Fruit fly (Drosophila melanogaster) whole organism, embryonic: ENCODE measurements around the gene CG17666.

Experiments used
- Adf1 ChIP-seq: fragments of 200-800 bp; sonication (Bioruptor generic); IDR thresholded peaks from 2 replicates; pipeline ENCODE4 v1.3.6; 2022; ENCODE audit warnings: missing biosample characterization, missing genetic modification characterization
- B-H1 ChIP-seq: fragments of 200-800 bp; sonication (Bioruptor generic); IDR thresholded peaks from 3 replicates; pipeline ENCODE4 v1.3.6; 2022; ENCODE audit warnings: missing biosample characterization, missing genetic modification characterization
- CG10979 ChIP-seq: fragments of 200-800 bp; sonication (Bioruptor generic); optimal IDR thresholded peaks from 2 replicates; lab custom pipeline; 2018; ENCODE audit warnings: missing biosample characterization, mild to moderate bottlenecking, missing genetic modification characterization, moderate library complexity
- CG11085 ChIP-seq: fragments of 200-800 bp; sonication (Bioruptor generic); IDR thresholded peaks from 2 replicates; pipeline ENCODE4 v1.3.6; 2022; ENCODE audit warnings: missing biosample characterization, missing genetic modification characterization
- CG12071 ChIP-seq: fragments of 200-800 bp; sonication (Bioruptor generic); optimal IDR thresholded peaks from 3 replicates; lab custom pipeline; 2018; ENCODE audit warnings: missing biosample characterization, mild to moderate bottlenecking, missing genetic modification characterization
- CG12219 ChIP-seq: fragments of 200-800 bp; sonication (Bioruptor generic); optimal IDR thresholded peaks from 3 replicates; lab custom pipeline; 2018; ENCODE audit warnings: missing biosample characterization, mild to moderate bottlenecking, missing genetic modification characterization
- CG13624 ChIP-seq: fragments of 200-800 bp; sonication (Bioruptor generic); optimal IDR thresholded peaks from 2 replicates; lab custom pipeline; 2016; ENCODE audit warnings: missing biosample characterization, missing genetic modification characterization
- CG15269 ChIP-seq: fragments of 200-800 bp; sonication (Bioruptor generic); optimal IDR thresholded peaks from 2 replicates; lab custom pipeline; 2018; ENCODE audit warnings: missing biosample characterization, mild to moderate bottlenecking, missing genetic modification characterization, moderate library complexity
- CG15514 ChIP-seq: fragments of 200-800 bp; sonication (Bioruptor generic); optimal IDR thresholded peaks from 3 replicates; lab custom pipeline; 2017; ENCODE audit warnings: missing biosample characterization, missing genetic modification characterization, mild to moderate bottlenecking, moderate library complexity, missing genetic modification reagents
- CG15601 ChIP-seq: fragments of 200-800 bp; sonication (Bioruptor generic); optimal IDR thresholded peaks from 3 replicates; lab custom pipeline; 2019; ENCODE audit warnings: missing biosample characterization, mild to moderate bottlenecking, missing genetic modification characterization, moderate library complexity
- CG17186 ChIP-seq: fragments of 200-800 bp; sonication (Bioruptor generic); optimal IDR thresholded peaks from 3 replicates; lab custom pipeline; 2017; ENCODE audit warnings: missing biosample characterization, missing genetic modification reagents, missing genetic modification characterization
- CG17385 ChIP-seq: fragments of 200-800 bp; sonication (Bioruptor generic); optimal IDR thresholded peaks from 3 replicates; lab custom pipeline; 2018; ENCODE audit warnings: missing biosample characterization, mild to moderate bottlenecking, missing genetic modification characterization
- CG17802 ChIP-seq: fragments of 200-800 bp; sonication (Bioruptor generic); optimal IDR thresholded peaks from 2 replicates; lab custom pipeline; 2018; ENCODE audit warnings: missing biosample characterization, mild to moderate bottlenecking, missing genetic modification characterization, moderate library complexity
- CG17829 ChIP-seq: fragments of 200-800 bp; optimal IDR thresholded peaks from 2 replicates; lab custom pipeline; 2019; ENCODE audit warnings: missing biosample characterization, mild to moderate bottlenecking, missing genetic modification characterization, moderate library complexity
- CG2116 ChIP-seq: fragments of 200-800 bp; sonication (Bioruptor generic); optimal IDR thresholded peaks from 3 replicates; lab custom pipeline; 2018; ENCODE audit warnings: missing biosample characterization, mild to moderate bottlenecking, missing genetic modification characterization
- CG2889 ChIP-seq: fragments of 200-800 bp; sonication (Bioruptor generic); IDR thresholded peaks from 3 replicates; pipeline ENCODE4 v1.3.6; 2022; ENCODE audit warnings: missing biosample characterization, missing genetic modification characterization
- CG3726 ChIP-seq: fragments of 200-800 bp; sonication (Bioruptor generic); IDR thresholded peaks from 3 replicates; pipeline ENCODE4, ENCODE4 v1.3.6; 2022; ENCODE audit warnings: missing biosample characterization, missing genetic modification characterization
- CG3847 ChIP-seq: fragments of 200-800 bp; sonication (Bioruptor generic); IDR thresholded peaks from 2 replicates; pipeline ENCODE4 v1.3.6; 2022; ENCODE audit warnings: missing biosample characterization, missing genetic modification characterization
- CG4404 ChIP-seq: fragments of 200-800 bp; sonication (Bioruptor generic); IDR thresholded peaks from 2 replicates; pipeline ENCODE4 v1.3.6; 2022; ENCODE audit warnings: missing biosample characterization, missing genetic modification characterization
- CG4820 ChIP-seq: fragments of 200-800 bp; sonication (Bioruptor generic); optimal IDR thresholded peaks from 3 replicates; lab custom pipeline; 2016; ENCODE audit warnings: missing biosample characterization, missing genetic modification characterization
- Doc3 ChIP-seq: fragments of 200-800 bp; sonication (Bioruptor generic); IDR thresholded peaks from 3 replicates; pipeline ENCODE4 v1.3.6; 2022; ENCODE audit warnings: missing biosample characterization, missing genetic modification characterization; ENCODE audit not compliant: partially characterized antibody
- Hmr ChIP-seq: fragments of 200-800 bp; sonication (Bioruptor generic); optimal IDR thresholded peaks from 3 replicates; lab custom pipeline; 2017; ENCODE audit warnings: mild to moderate bottlenecking, missing biosample characterization, missing genetic modification reagents, missing genetic modification characterization
- Kr ChIP-seq: fragments of 200-800 bp; sonication (Bioruptor generic); optimal IDR thresholded peaks from 2 replicates; lab custom pipeline; 2017; ENCODE audit warnings: missing biosample characterization, mild to moderate bottlenecking, missing genetic modification characterization
- Meics ChIP-seq: fragments of 200-800 bp; sonication (Bioruptor generic); optimal IDR thresholded peaks from 2 replicates; lab custom pipeline; 2017; ENCODE audit warnings: missing biosample characterization, mild to moderate bottlenecking, missing genetic modification characterization
- Rx ChIP-seq: fragments of 200-800 bp; sonication (Bioruptor generic); IDR thresholded peaks from 2 replicates; pipeline ENCODE4 v1.3.6; 2022; ENCODE audit warnings: missing biosample characterization, missing genetic modification characterization
- Side ChIP-seq: fragments of 200-800 bp; sonication (Bioruptor generic); optimal IDR thresholded peaks from 2 replicates; lab custom pipeline; 2016; ENCODE audit warnings: missing biosample characterization, missing genetic modification characterization
- Ssrp ChIP-seq: fragments of 200-800 bp; sonication (Bioruptor generic); optimal IDR thresholded peaks from 2 replicates; lab custom pipeline; 2018; ENCODE audit warnings: missing biosample characterization, mild to moderate bottlenecking, missing genetic modification characterization, moderate library complexity
- bigmax ChIP-seq: fragments of 200-800 bp; sonication (Bioruptor generic); optimal IDR thresholded peaks from 2 replicates; lab custom pipeline; 2018; ENCODE audit warnings: missing biosample characterization, mild to moderate bottlenecking, missing genetic modification characterization
- dm ChIP-seq: fragments of 200-800 bp; sonication (Bioruptor generic); optimal IDR thresholded peaks from 3 replicates; lab custom pipeline; 2016; ENCODE audit warnings: missing biosample characterization, missing genetic modification characterization
- eve ChIP-seq, 2 experiments: fragments of >200 bp; optimal IDR thresholded peaks; 2 replicates each; lab custom pipeline; 2017; ENCODE audit warnings: missing biosample characterization in 2 of 2, missing genetic modification characterization in 2 of 2
- eyg ChIP-seq: fragments of 200-800 bp; sonication (Bioruptor generic); optimal IDR thresholded peaks from 3 replicates; lab custom pipeline; 2016; ENCODE audit warnings: missing biosample characterization, missing genetic modification characterization
- fd96Cb ChIP-seq: fragments of 200-800 bp; sonication (Bioruptor generic); optimal IDR thresholded peaks from 2 replicates; lab custom pipeline; 2018; ENCODE audit warnings: missing biosample characterization, mild to moderate bottlenecking, missing genetic modification characterization, moderate library complexity
- hb ChIP-seq: fragments of 200-800 bp; sonication (Bioruptor generic); IDR thresholded peaks from 3 replicates; pipeline ENCODE4 v1.3.6; 2022; ENCODE audit warnings: missing biosample characterization, missing genetic modification characterization; ENCODE audit not compliant: partially characterized antibody
- kah ChIP-seq: fragments of 200-800 bp; sonication (Bioruptor generic); optimal IDR thresholded peaks from 2 replicates; lab custom pipeline; 2018; ENCODE audit warnings: missing biosample characterization, mild to moderate bottlenecking, missing genetic modification characterization
- lbe ChIP-seq: fragments of 200-800 bp; sonication (Bioruptor generic); optimal IDR thresholded peaks from 2 replicates; lab custom pipeline; 2016; ENCODE audit warnings: missing biosample characterization, mild to moderate bottlenecking, missing genetic modification characterization
- oc ChIP-seq: fragments of 200-800 bp; sonication (Bioruptor generic); optimal IDR thresholded peaks from 2 replicates; lab custom pipeline; 2018; ENCODE audit warnings: missing biosample characterization, mild to moderate bottlenecking, missing genetic modification characterization, moderate library complexity
- pb ChIP-seq: fragments of 200-800 bp; sonication (Bioruptor generic); optimal IDR thresholded peaks from 3 replicates; lab custom pipeline; 2016; ENCODE audit warnings: missing biosample characterization, missing genetic modification characterization
- phol ChIP-seq: fragments of 200-800 bp; sonication (Bioruptor generic); optimal IDR thresholded peaks from 3 replicates; lab custom pipeline; 2018; ENCODE audit warnings: missing biosample characterization, mild to moderate bottlenecking, missing genetic modification characterization, moderate library complexity
- pita ChIP-seq: fragments of 200-800 bp; sonication (Bioruptor generic); optimal IDR thresholded peaks from 2 replicates; lab custom pipeline; 2017; ENCODE audit warnings: missing biosample characterization, mild to moderate bottlenecking, missing genetic modification characterization
- run ChIP-seq: fragments of 200-800 bp; sonication (Bioruptor generic); optimal IDR thresholded peaks from 3 replicates; lab custom pipeline; 2018; ENCODE audit warnings: missing biosample characterization, mild to moderate bottlenecking, missing genetic modification characterization
- salm ChIP-seq: fragments of 200-800 bp; sonication (Bioruptor generic); optimal IDR thresholded peaks from 2 replicates; lab custom pipeline; 2018; ENCODE audit warnings: missing biosample characterization, mild to moderate bottlenecking, missing genetic modification characterization
- sens-2 ChIP-seq: fragments of 200-800 bp; sonication (Bioruptor generic); IDR thresholded peaks from 2 replicates; pipeline ENCODE4 v1.3.6; 2022; ENCODE audit warnings: missing biosample characterization, missing genetic modification characterization
- seq ChIP-seq: fragments of 200-800 bp; sonication (Bioruptor generic); IDR thresholded peaks from 2 replicates; pipeline ENCODE4 v1.3.6; 2022; ENCODE audit warnings: missing biosample characterization, missing genetic modification characterization
- slp2 ChIP-seq: fragments of 200-800 bp; sonication (Bioruptor generic); optimal IDR thresholded peaks from 2 replicates; lab custom pipeline; 2016; ENCODE audit warnings: missing biosample characterization, missing genetic modification characterization
- sob ChIP-seq: fragments of 200-800 bp; sonication (Bioruptor generic); IDR thresholded peaks from 2 replicates; pipeline ENCODE4 v1.3.6; 2022; ENCODE audit warnings: missing biosample characterization, missing genetic modification characterization
- tup ChIP-seq: fragments of 200-800 bp; sonication (Bioruptor generic); optimal IDR thresholded peaks from 2 replicates; lab custom pipeline; 2016; ENCODE audit warnings: missing biosample characterization, mild to moderate bottlenecking, missing genetic modification characterization, moderate library complexity
- twi ChIP-seq: fragments of 200-800 bp; optimal IDR thresholded peaks from 2 replicates; lab custom pipeline; 2019; ENCODE audit warnings: missing biosample characterization, mild to moderate bottlenecking, missing genetic modification characterization, moderate library complexity
- unc-4 ChIP-seq: fragments of 200-800 bp; sonication (Bioruptor generic); IDR thresholded peaks from 2 replicates; pipeline ENCODE4 v1.3.6; 2022; ENCODE audit warnings: missing biosample characterization, missing genetic modification characterization; ENCODE audit not compliant: partially characterized antibody
- yki ChIP-seq: fragments of >200 bp; optimal IDR thresholded peaks from 3 replicates; lab custom pipeline; 2018

The CG17666 gene

DNA sequence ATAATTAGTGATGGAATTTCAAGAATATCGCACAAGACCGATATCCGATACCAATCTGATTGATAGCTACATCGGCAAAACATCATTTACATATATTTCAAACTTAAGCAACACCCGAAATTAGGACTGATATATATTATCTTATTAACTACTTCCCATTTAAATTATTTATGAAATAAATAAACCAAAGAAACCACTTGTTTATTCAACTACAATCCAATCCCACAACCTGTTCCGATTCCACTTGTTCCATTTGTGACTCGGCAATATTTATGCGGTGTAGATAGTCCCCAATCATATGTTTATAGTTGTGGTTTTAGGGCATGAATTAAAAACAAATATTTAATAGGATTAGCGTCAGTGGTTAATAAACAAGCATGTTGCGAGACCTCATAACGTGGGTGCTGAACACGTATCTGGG, 26.3 kb upstream of the CG17666 start, which contains the start of the genes CG10973 and Vps13D (continued):
- TF ChIP-seq CG12219 (GFP tag; lab: Kevin White, UChicago): no peak
- peak; percentile 53; the same call in 1 of the 2 replicates for TF ChIP-seq sob (GFP tag; lab: Robert Waterston, UW)
- TF ChIP-seq B-H1 (GFP tag; lab: Robert Waterston, UW): no peak; the same call in 2 of the 3 replicates
- no peak for TF ChIP-seq CG17385 (GFP tag; lab: Kevin White, UChicago)
- peak; percentile 64 for TF ChIP-seq bigmax (GFP tag; lab: Kevin White, UChicago)
- TF ChIP-seq twi: no peak
- TF ChIP-seq Hmr (GFP tag; lab: Kevin White, UChicago): no peak
- no peak for TF ChIP-seq tup (GFP tag; lab: Kevin White, UChicago)
- TF ChIP-seq CG2889 (GFP tag; lab: Robert Waterston, UW): no peak
- no peak for TF ChIP-seq sens-2 (GFP tag; lab: Robert Waterston, UW)
- no peak for TF ChIP-seq CG12071 (GFP tag; lab: Kevin White, UChicago)
- no peak for TF ChIP-seq CG17802 (tag; lab: Kevin White, UChicago)
- peak; percentile 27 for TF ChIP-seq CG13624 (GFP tag; lab: Kevin White, UChicago)
- no peak for TF ChIP-seq CG15514 (GFP tag; lab: Kevin White, UChicago)
- TF ChIP-seq phol (tag; lab: Kevin White, UChicago): no peak
- TF ChIP-seq CG15269 (tag; lab: Kevin White, UChicago): no peak
- no peak for TF ChIP-seq oc (tag; lab: Kevin White, UChicago)
- TF ChIP-seq Ssrp (tag; lab: Kevin White, UChicago): no peak
- TF ChIP-seq kah (GFP tag; lab: Kevin White, UChicago): peak; percentile 85
- no peak for TF ChIP-seq CG4404 (GFP tag; lab: Robert Waterston, UW)
- TF ChIP-seq CG2116 (GFP tag; lab: Kevin White, UChicago): peak; percentile 86
- peak; percentile 79 for TF ChIP-seq hb
- no peak for TF ChIP-seq Kr
- TF ChIP-seq Rx (GFP tag; lab: Robert Waterston, UW): no peak
- TF ChIP-seq CG17829 (tag; lab: Kevin White, UChicago): no peak
- peak; percentile 57 for TF ChIP-seq eyg
- TF ChIP-seq Adf1 (GFP tag; lab: Robert Waterston, UW): no peak
- TF ChIP-seq pita (GFP tag; lab: Kevin White, UChicago): peak; percentile 59
- TF ChIP-seq Doc3: peak; percentile 88
- TF ChIP-seq, all 482 proteins: peak for 162

- TF ChIP-seq CG17186 (GFP tag; lab: Kevin White, UChicago) (no peak), tup (GFP tag; lab: Kevin White, UChicago) (no peak), CG10979 (tag; lab: Kevin White, UChicago) (no peak), yki (lab: Kevin White, UChicago) (no peak), pb (no peak), CG15601 (tag; lab: Kevin White, UChicago) (no peak), slp2 (GFP tag; lab: Kevin White, UChicago) (no peak), CG12071 (GFP tag; lab: Kevin White, UChicago) (no peak), CG3726 (GFP tag; lab: Robert Waterston, UW) (no peak), Meics (GFP tag; lab: Kevin White, UChicago) (no peak), salm (tag; lab: Kevin White, UChicago) (no peak), unc-4 (GFP tag; lab: Robert Waterston, UW) (peak; percentile 91), Side (GFP tag; lab: Kevin White, UChicago) (peak; percentile 14), run (tag; lab: Kevin White, UChicago) (no peak), eve (GFP tag; optimal IDR thresholded peaks at IDR 0.05; lab: Kevin White, UChicago) (peak in 1 of 2 experiments; percentile 67), CG11085 (GFP tag; lab: Robert Waterston, UW) (no peak), fd96Cb (no peak), CG3847 (GFP tag; lab: Robert Waterston, UW) (no peak), lbe (GFP tag; lab: Kevin White, UChicago) (no peak), dm (GFP tag; lab: Kevin White, UChicago) (no peak), seq (no peak; the same call in 1 of the 2 replicates), CG4820 (GFP tag; lab: Kevin White, UChicago) (no peak)
Observed at dm6 chr3L:12772740-12773686, 8.1 kb upstream of the CG17666 start, which contains the start of gene Hip1. TSS of gene Hip1 (minus strand) at chr3L:12773573.
